Fruit fly (Drosophila melanogaster): ENCODE results near the gene CG14269.

dm6 chrX:3446157-3446556 is 10.6 kb upstream of the CG14269 start:
- TF ChIP-seq bab1 (GFP tag; optimal IDR thresholded peaks at IDR 0.05) (no peak), Crg-1 (GFP tag; optimal IDR thresholded peaks at IDR 0.05) (no peak)
